Fruit fly (Drosophila melanogaster) whole organism, wandering third instar larva: ENCODE measurements around the gene CG4558.

Experiments
- CG32264 ChIP-seq: fragments of 200-800 bp; sonication (Bioruptor generic); optimal IDR thresholded peaks from 2 replicates; lab custom pipeline; 2016; ENCODE audit warnings: missing biosample characterization, missing genetic modification characterization
- CG9705 ChIP-seq: fragments of 200-800 bp; sonication (Bioruptor generic); optimal IDR thresholded peaks from 2 replicates; lab custom pipeline; 2018; ENCODE audit warnings: missing biosample characterization, mild to moderate bottlenecking, missing genetic modification characterization
- CrebA ChIP-seq: fragments of 200-800 bp; sonication (Bioruptor generic); optimal IDR thresholded peaks from 2 replicates; lab custom pipeline; 2016; ENCODE audit warnings: missing biosample characterization, mild to moderate bottlenecking, missing genetic modification characterization, borderline replicate concordance
- Dfd ChIP-seq: fragments of >200 bp; optimal IDR thresholded peaks from 2 replicates; lab custom pipeline; 2017; ENCODE audit warnings: missing biosample characterization, missing genetic modification characterization
- Dif ChIP-seq: fragments of 200-275, 200-300 bp; sonication (Bioruptor generic); optimal IDR thresholded peaks from 2 replicates; lab custom pipeline; 2018; ENCODE audit warnings: missing biosample characterization, missing genetic modification characterization; ENCODE audit not compliant: partially characterized antibody
- GATAd ChIP-seq: sonication (Bioruptor generic); optimal IDR thresholded peaks from 2 replicates; lab custom pipeline; 2016; ENCODE audit warnings: missing biosample characterization, missing genetic modification characterization
- HLH106 ChIP-seq: fragments of 200-800 bp; optimal IDR thresholded peaks from 3 replicates; lab custom pipeline; 2019; ENCODE audit warnings: missing biosample characterization, mild to moderate bottlenecking, missing genetic modification characterization, moderate library complexity
- Hnf4 ChIP-seq: fragments of 200-800 bp; sonication (Bioruptor generic); optimal IDR thresholded peaks from 2 replicates; lab custom pipeline; 2016; ENCODE audit warnings: missing biosample characterization, mild to moderate bottlenecking, missing genetic modification characterization
- Hr83 ChIP-seq: fragments of 200-300 bp; sonication (Bioruptor generic); optimal IDR thresholded peaks from 2 replicates; lab custom pipeline; 2016; ENCODE audit warnings: missing biosample characterization, mild to moderate bottlenecking, missing genetic modification characterization, moderate library complexity; ENCODE audit not compliant: poor library complexity, severe bottlenecking
- Jra ChIP-seq: sonication (Bioruptor generic); optimal IDR thresholded peaks from 2 replicates; lab custom pipeline; 2016; ENCODE audit warnings: missing biosample characterization, missing genetic modification characterization
- Mio ChIP-seq: sonication (Bioruptor generic); optimal IDR thresholded peaks from 2 replicates; lab custom pipeline; 2016; ENCODE audit warnings: missing biosample characterization, missing genetic modification characterization
- Myc ChIP-seq: fragments of >200 bp; optimal IDR thresholded peaks from 2 replicates; lab custom pipeline; 2017
- N ChIP-seq: fragments of >200 bp; optimal IDR thresholded peaks from 2 replicates; lab custom pipeline; 2018; ENCODE audit warnings: missing biosample characterization, missing external identifiers, missing genetic modification characterization
- OdsH ChIP-seq: fragments of 200-800 bp; sonication (Bioruptor generic); optimal IDR thresholded peaks from 2 replicates; lab custom pipeline; 2016; ENCODE audit warnings: missing biosample characterization, mild to moderate bottlenecking, missing genetic modification characterization
- Rel ChIP-seq, 2 experiments: fragments of 200-800 bp; sonication (Bioruptor generic) in 1 of 2; optimal IDR thresholded peaks; 2 replicates in 1 of 2; 3 replicates in 1 of 2; lab custom pipeline; 2016 to 2019; ENCODE audit warnings: mild to moderate bottlenecking in 2 of 2, missing biosample characterization in 2 of 2, missing genetic modification characterization in 2 of 2, moderate library complexity in 1 of 2
- Sp1 ChIP-seq: fragments of 200-800 bp; sonication (Bioruptor generic); optimal IDR thresholded peaks from 3 replicates; lab custom pipeline; 2019; ENCODE audit warnings: missing biosample characterization, mild to moderate bottlenecking, missing genetic modification characterization, moderate library complexity
- Vsx2 ChIP-seq: fragments of 200-300, 225-300 bp; sonication (Bioruptor generic); optimal IDR thresholded peaks from 2 replicates; lab custom pipeline; 2018; ENCODE audit warnings: missing biosample characterization, missing genetic modification characterization; ENCODE audit not compliant: partially characterized antibody
- br ChIP-seq: fragments of 200-800 bp; sonication (Bioruptor generic); optimal IDR thresholded peaks from 2 replicates; lab custom pipeline; 2016; ENCODE audit warnings: missing biosample characterization, missing genetic modification characterization
- dl ChIP-seq, 2 experiments: fragments of 175-275, 200-275 bp in 1 of 2; fragments of 200-275 bp in 1 of 2; sonication (Bioruptor generic); optimal IDR thresholded peaks; lab custom pipeline; 2018; ENCODE audit warnings: mild to moderate bottlenecking in 2 of 2, missing biosample characterization in 2 of 2, missing genetic modification characterization in 2 of 2, moderate library complexity in 2 of 2; ENCODE audit not compliant: partially characterized antibody in 2 of 2, insufficient read depth in 1 of 2
- dmrt93B ChIP-seq: fragments of 200-800 bp; sonication (Bioruptor generic); optimal IDR thresholded peaks from 2 replicates; lab custom pipeline; 2018; ENCODE audit warnings: missing biosample characterization, mild to moderate bottlenecking, missing genetic modification characterization
- dsf ChIP-seq: sonication (Bioruptor generic); optimal IDR thresholded peaks from 2 replicates; lab custom pipeline; 2016; ENCODE audit warnings: missing biosample characterization, missing genetic modification characterization, borderline replicate concordance
- ey ChIP-seq: fragments of 200-800 bp; sonication (Bioruptor generic); optimal IDR thresholded peaks from 2 replicates; lab custom pipeline; 2016; ENCODE audit warnings: missing biosample characterization, missing genetic modification characterization
- foxo ChIP-seq, 2 experiments: fragments of 200-800 bp; sonication (Bioruptor generic); optimal IDR thresholded peaks; 2 replicates in 1 of 2; 3 replicates in 1 of 2; lab custom pipeline; 2016 to 2017; ENCODE audit warnings: missing biosample characterization in 2 of 2, missing genetic modification characterization in 2 of 2
- fru ChIP-seq: fragments of 200-800 bp; sonication (Bioruptor generic); optimal IDR thresholded peaks from 3 replicates; lab custom pipeline; 2016; ENCODE audit warnings: missing biosample characterization, mild to moderate bottlenecking, missing genetic modification characterization
- h ChIP-seq: fragments of 200-800 bp; sonication (Bioruptor generic); optimal IDR thresholded peaks from 3 replicates; lab custom pipeline; 2016; ENCODE audit warnings: missing biosample characterization, mild to moderate bottlenecking, missing genetic modification characterization
- jim ChIP-seq: fragments of 175-275, 200-325 bp; sonication (Bioruptor generic); optimal IDR thresholded peaks from 2 replicates; lab custom pipeline; 2016; ENCODE audit warnings: missing biosample characterization, mild to moderate bottlenecking, missing genetic modification characterization
- lola ChIP-seq: fragments of >200 bp; optimal IDR thresholded peaks from 2 replicates; lab custom pipeline; 2017; ENCODE audit warnings: missing biosample characterization, missing genetic modification characterization
- pan ChIP-seq: fragments of >200 bp; optimal IDR thresholded peaks from 2 replicates; lab custom pipeline; 2017
- psq ChIP-seq: fragments of 200-800 bp; sonication (Bioruptor generic); optimal IDR thresholded peaks from 3 replicates; lab custom pipeline; 2017; ENCODE audit warnings: missing biosample characterization, mild to moderate bottlenecking, missing genetic modification characterization, moderate library complexity
- rgr ChIP-seq: fragments of 200-800 bp; sonication (Bioruptor generic); optimal IDR thresholded peaks from 3 replicates; lab custom pipeline; 2016; ENCODE audit warnings: missing biosample characterization, mild to moderate bottlenecking, missing genetic modification characterization
- sage ChIP-seq: fragments of 200-800 bp; sonication (Bioruptor generic); optimal IDR thresholded peaks from 2 replicates; lab custom pipeline; 2016; ENCODE audit warnings: missing biosample characterization, mild to moderate bottlenecking, missing genetic modification characterization
- sv ChIP-seq: fragments of 200-800 bp; sonication (Bioruptor generic); optimal IDR thresholded peaks from 3 replicates; lab custom pipeline; 2016; ENCODE audit warnings: missing biosample characterization, missing genetic modification characterization
- woc ChIP-seq: sonication (Bioruptor generic); optimal IDR thresholded peaks from 2 replicates; lab custom pipeline; 2016; ENCODE audit warnings: missing biosample characterization, mild to moderate bottlenecking, missing genetic modification characterization

CG4558 gene

dm6 chrX:6856332-6856995, 6.9 kb downstream of the CG4558 start:
- TF ChIP-seq h (GFP tag; lab: Kevin White, UChicago) (peak; percentile 52), br (GFP tag; lab: Kevin White, UChicago) (peak; percentile 29), Hnf4 (GFP tag; lab: Kevin White, UChicago) (peak; percentile 30), Sp1 (peak; percentile 62), Jra (GFP tag; lab: Kevin White, UChicago) (no peak), CG32264 (GFP tag; lab: Kevin White, UChicago) (peak; percentile 15), ey (GFP tag; lab: Kevin White, UChicago) (peak; percentile 54), Mio (GFP tag; lab: Kevin White, UChicago) (no peak), dmrt93B (GFP tag; lab: Kevin White, UChicago) (peak; percentile 31), CG9705 (GFP tag; lab: Kevin White, UChicago) (peak; percentile 40), Rel (GFP tag; optimal IDR thresholded peaks at IDR 0.05; lab: Kevin White, UChicago) (no peak), Rel (tag; optimal IDR thresholded peaks at IDR 0.05; lab: Kevin White, UChicago) (peak; percentile 6), psq (GFP tag; lab: Kevin White, UChicago) (peak; percentile 25), dl (GFP tag; optimal IDR thresholded peaks at IDR 0.05; lab: Kevin White, UChicago; ENCODE audit: insufficient read depth in 1 of 2, partially characterized antibody in 2 of 2) (no peak), woc (peak; percentile 11), Dif (no peak), foxo (GFP tag; optimal IDR thresholded peaks at IDR 0.05; lab: Kevin White, UChicago) (peak in 1 of 2 experiments; percentile 61), OdsH (GFP tag; lab: Kevin White, UChicago) (peak; percentile 25), N (GFP tag; lab: Kevin White, UChicago) (no peak), HLH106 (tag; lab: Kevin White, UChicago) (peak; percentile 71), rgr (GFP tag; lab: Kevin White, UChicago) (peak; percentile 38), fru (GFP tag; lab: Kevin White, UChicago) (peak; percentile 48)

DNA sequence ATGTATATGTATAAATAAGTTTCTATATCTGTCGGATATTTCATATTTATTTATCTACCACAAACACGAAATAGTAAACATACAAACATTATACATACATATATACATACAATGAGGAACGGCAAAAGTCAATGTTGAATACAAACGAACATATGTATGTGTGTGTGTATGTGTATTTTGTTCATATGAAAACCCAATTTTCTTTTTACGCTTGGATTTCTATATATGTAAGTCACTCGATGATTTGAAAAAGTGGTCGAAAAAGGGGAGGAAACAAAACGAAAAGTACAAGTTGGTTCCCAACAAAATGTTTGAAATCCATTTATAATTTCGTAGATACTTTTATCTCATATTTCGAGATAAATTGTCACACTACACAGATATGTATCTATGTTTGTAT, 7.7 kb downstream of the CG4558 start:
- TF ChIP-seq Dfd (GFP tag; lab: Kevin White, UChicago) (no peak), lola (GFP tag; lab: Kevin White, UChicago) (no peak)

dm6 chrX:6857693-6858092, 8.1 kb downstream of the CG4558 start:
- TF ChIP-seq Mio (GFP tag; lab: Kevin White, UChicago) (no peak), dsf (GFP tag; lab: Kevin White, UChicago) (no peak)

dm6 chrX:6859245-6859644, 9.7 kb downstream of the CG4558 start:
- TF ChIP-seq CrebA (GFP tag; lab: Kevin White, UChicago), result no peak
- TF ChIP-seq Vsx2 (GFP tag; lab: Kevin White, UChicago), result no peak
- TF ChIP-seq foxo (GFP tag; optimal IDR thresholded peaks at IDR 0.05; lab: Kevin White, UChicago), result no peak
- TF ChIP-seq jim (GFP tag; lab: Kevin White, UChicago), result no peak
- no peak for TF ChIP-seq GATAd (GFP tag; lab: Kevin White, UChicago)
- no peak for TF ChIP-seq psq (GFP tag; lab: Kevin White, UChicago)
- no peak for TF ChIP-seq Jra (GFP tag; lab: Kevin White, UChicago)
- TF ChIP-seq HLH106 (tag; lab: Kevin White, UChicago), result no peak
- TF ChIP-seq CG9705 (GFP tag; lab: Kevin White, UChicago), result no peak
- TF ChIP-seq pan (lab: Kevin White, UChicago), result no peak
- TF ChIP-seq lola (GFP tag; lab: Kevin White, UChicago), result no peak
- TF ChIP-seq br (GFP tag; lab: Kevin White, UChicago), result no peak
- TF ChIP-seq Myc (lab: Kevin White, UChicago), result no peak
- no peak for TF ChIP-seq Mio (GFP tag; lab: Kevin White, UChicago)
- no peak for TF ChIP-seq sv (GFP tag; lab: Kevin White, UChicago)
- no peak for TF ChIP-seq Hr83
- TF ChIP-seq sage (GFP tag; lab: Kevin White, UChicago), result no peak
